Fruit fly (Drosophila melanogaster) whole organism, adult: ENCODE results near the gene CG31274.

Source experiments
- CG11617 ChIP-seq: fragments of 200-800 bp; sonication (Bioruptor generic); optimal IDR thresholded peaks from 2 replicates; lab custom pipeline; 2017; ENCODE audit warnings: mild to moderate bottlenecking, missing biosample characterization, missing genetic modification reagents, missing genetic modification characterization
- CG1620 ChIP-seq: fragments of 200-800 bp; sonication (Bioruptor generic); optimal IDR thresholded peaks from 2 replicates; lab custom pipeline; 2016; ENCODE audit warnings: missing biosample characterization, missing genetic modification characterization
- Clk ChIP-seq: fragments of 200-800 bp; sonication (Bioruptor generic); optimal IDR thresholded peaks from 2 replicates; lab custom pipeline; 2017; ENCODE audit warnings: missing biosample characterization, missing genetic modification characterization
- ovo ChIP-seq: fragments of 200-800 bp; sonication (Bioruptor generic); optimal IDR thresholded peaks from 2 replicates; lab custom pipeline; 2016; ENCODE audit warnings: missing biosample characterization, missing genetic modification characterization
- tj ChIP-seq: fragments of 200-800 bp; sonication (Bioruptor generic); optimal IDR thresholded peaks from 3 replicates; lab custom pipeline; 2017; ENCODE audit warnings: missing biosample characterization, mild to moderate bottlenecking, missing genetic modification characterization, moderate library complexity

- no peak for TF ChIP-seq CG1620 (GFP tag; lab: Kevin White, UChicago)
- no peak for TF ChIP-seq Clk
- TF ChIP-seq ovo (GFP tag; lab: Kevin White, UChicago), result no peak
- no peak for TF ChIP-seq tj (GFP tag; lab: Kevin White, UChicago)
- TF ChIP-seq CG11617 (GFP tag; lab: Kevin White, UChicago), result no peak
Measured at dm6 chr3R:17031502-17031901, 38.7 kb downstream of the CG31274 start, which contains the start of gene CG31268.
